Worm (Caenorhabditis elegans) whole organism, early embryonic: ENCODE measurements around the gene math-21.
"Not testable (repeated sequence)": the region's sequence is repeated elsewhere in the genome, so short reads cannot be mapped to it uniquely, and the experiment has no call there.

Experiments used
- B0310.2 ChIP-seq: sonication (generic microtip); optimal IDR thresholded peaks from 2 replicates; lab custom pipeline; 2016; ENCODE audit warnings: mild to moderate bottlenecking, missing genetic modification characterization, missing compliant biosample characterization
- F13C5.2 ChIP-seq: sonication (generic microtip); optimal IDR thresholded peaks from 2 replicates; lab custom pipeline; 2017; ENCODE audit warnings: mild to moderate bottlenecking, missing genetic modification characterization, inconsistent platforms, missing compliant biosample characterization
- aly-1 ChIP-seq: sonication (generic microtip); optimal IDR thresholded peaks from 2 replicates; lab custom pipeline; 2016; ENCODE audit warnings: missing genetic modification characterization, missing compliant biosample characterization
- ama-1 ChIP-seq: fragments of 150-350 bp; optimal IDR thresholded peaks from 2 replicates; lab custom pipeline; 2014
- ceh-13 ChIP-seq: fragments of 200-800 bp; sonication (Bioruptor generic); optimal IDR thresholded peaks from 2 replicates; lab custom pipeline; 2018; ENCODE audit warnings: mild to moderate bottlenecking, missing genetic modification characterization, missing compliant biosample characterization
- ceh-36 ChIP-seq: sonication (generic microtip); optimal IDR thresholded peaks from 2 replicates; lab custom pipeline; 2016; ENCODE audit warnings: missing genetic modification characterization, inconsistent platforms, missing compliant biosample characterization
- ets-7 ChIP-seq: sonication (generic microtip); optimal IDR thresholded peaks from 2 replicates; lab custom pipeline; 2016; ENCODE audit warnings: missing genotype, missing genetic modification characterization, missing compliant biosample characterization
- flt-1 ChIP-seq: fragments of 200-800 bp; sonication (Bioruptor generic); IDR thresholded peaks from 2 replicates; pipeline ENCODE4 v1.3.6; 2022; ENCODE audit warnings: missing genetic modification characterization, missing compliant biosample characterization
- hmbx-1 ChIP-seq: sonication (generic microtip); optimal IDR thresholded peaks from 2 replicates; lab custom pipeline; 2016; ENCODE audit warnings: mild to moderate bottlenecking, missing genetic modification characterization, missing compliant biosample characterization
- hmg-4 ChIP-seq: fragments of 200-800 bp; sonication (Bioruptor generic); optimal IDR thresholded peaks from 2 replicates; lab custom pipeline; 2018; ENCODE audit warnings: mild to moderate bottlenecking, missing genetic modification characterization, missing compliant biosample characterization
- hnd-1 ChIP-seq: sonication (generic microtip); optimal IDR thresholded peaks from 2 replicates; lab custom pipeline; 2016; ENCODE audit warnings: missing genetic modification characterization, missing compliant biosample characterization
- pes-1 ChIP-seq: fragments of 200-800 bp; sonication (Bioruptor generic); IDR thresholded peaks from 2 replicates; pipeline ENCODE4 v1.3.6; 2022; ENCODE audit warnings: missing genetic modification reagents, missing genetic modification characterization, missing compliant biosample characterization
- scrt-1 ChIP-seq: fragments of 200-800 bp; sonication (Bioruptor generic); IDR thresholded peaks from 2 replicates; pipeline ENCODE4 v1.3.6; 2022; ENCODE audit warnings: missing genetic modification characterization, missing compliant biosample characterization
- sea-1 ChIP-seq: fragments of 200-800 bp; sonication (Bioruptor generic); conservative IDR thresholded peaks from 2 replicates; pipeline ENCODE4 v1.3.6; 2022; ENCODE audit warnings: missing genetic modification characterization, missing compliant biosample characterization
- tbx-11 ChIP-seq: fragments of 200-800 bp; sonication (Bioruptor generic); IDR thresholded peaks from 2 replicates; pipeline ENCODE4 v1.3.6; 2022; ENCODE audit warnings: missing genetic modification characterization, missing compliant biosample characterization
- tbx-37 ChIP-seq: fragments of 200-800 bp; sonication (Bioruptor generic); conservative IDR thresholded peaks from 2 replicates; pipeline ENCODE4 v1.3.6; 2022; ENCODE audit warnings: missing genetic modification reagents, missing genetic modification characterization, missing compliant biosample characterization
- tra-4 ChIP-seq: sonication (generic microtip); optimal IDR thresholded peaks from 2 replicates; lab custom pipeline; 2017; ENCODE audit warnings: missing genetic modification characterization, missing compliant biosample characterization

math-21 gene

ce11 chrII:1995744-1996143, 1.9 kb downstream of the math-21 start:
- TF ChIP-seq hnd-1 (tag; lab: Kevin White, UChicago), result no peak
- TF ChIP-seq ceh-36 (tag; lab: Kevin White, UChicago), result no peak

- TF ChIP-seq tra-4 (tag; lab: Kevin White, UChicago), result no peak
- no peak for TF ChIP-seq tbx-37 (GFP tag; lab: Robert Waterston, UW)
- no peak for TF ChIP-seq F13C5.2
- TF ChIP-seq hmg-4, result no peak
- TF ChIP-seq tbx-11, result no peak
- TF ChIP-seq aly-1 (tag; lab: Kevin White, UChicago), result no peak
- no peak for TF ChIP-seq ceh-36 (tag; lab: Kevin White, UChicago)
- TF ChIP-seq ama-1 (lab: Kevin White, UChicago), result no peak
- TF ChIP-seq sea-1 (GFP tag; lab: Robert Waterston, UW), result no peak
- TF ChIP-seq ets-7, result no peak
- no peak for TF ChIP-seq ceh-13
- no peak for TF ChIP-seq scrt-1 (GFP tag; lab: Robert Waterston, UW)
- no peak for TF ChIP-seq B0310.2 (tag; lab: Kevin White, UChicago)
- TF ChIP-seq hmbx-1 (tag; lab: Kevin White, UChicago), result no peak
- no peak for TF ChIP-seq flt-1
- no peak for TF ChIP-seq hnd-1 (tag; lab: Kevin White, UChicago)
- TF ChIP-seq pes-1, result no peak
Measured at ce11 chrII:1996237-1996636, 2.4 kb downstream of the math-21 start, which contains the start of gene math-20. Gene math-20, plus strand, starts transcription at chrII:1996537.

ce11 chrII:1998561-1998960, 4.7 kb downstream of the math-21 start, which contains the start of gene math-19:
Gene math-19, plus strand, starts transcription at chrII:1998861.
- TF ChIP-seq aly-1 (tag; lab: Kevin White, UChicago); flt-1; tbx-37 (GFP tag; lab: Robert Waterston, UW): not testable (repeated sequence)

ce11 chrII:2000720-2001119, 6.9 kb downstream of the math-21 start, which contains the start of gene ceh-84:
Gene ceh-84, minus strand, starts transcription at chrII:2000820.
- not testable (repeated sequence) for TF ChIP-seq F13C5.2, ceh-13, ets-7

ce11 chrII:2011179-2011578, 17.3 kb downstream of the math-21 start:
- TF ChIP-seq ceh-13, result no peak
- no peak for TF ChIP-seq F13C5.2
- no peak for TF ChIP-seq hnd-1 (tag; lab: Kevin White, UChicago)
- no peak for TF ChIP-seq sea-1 (GFP tag; lab: Robert Waterston, UW)
- no peak for TF ChIP-seq tbx-37 (GFP tag; lab: Robert Waterston, UW)
- TF ChIP-seq tra-4 (tag; lab: Kevin White, UChicago), result no peak
- no peak for TF ChIP-seq pes-1
- no peak for TF ChIP-seq ama-1 (lab: Kevin White, UChicago)
- TF ChIP-seq aly-1 (tag; lab: Kevin White, UChicago), result no peak
- no peak for TF ChIP-seq tbx-11
- TF ChIP-seq B0310.2 (tag; lab: Kevin White, UChicago), result no peak
- TF ChIP-seq flt-1, result no peak
- no peak for TF ChIP-seq ceh-36 (tag; lab: Kevin White, UChicago)
- no peak for TF ChIP-seq ets-7

- TF ChIP-seq aly-1 (tag; lab: Kevin White, UChicago) (no peak), sea-1 (GFP tag; lab: Robert Waterston, UW) (no peak), ceh-36 (tag; lab: Kevin White, UChicago) (no peak), hnd-1 (tag; lab: Kevin White, UChicago) (no peak), ceh-13 (no peak), ets-7 (no peak), tbx-11 (no peak), pes-1 (no peak), ama-1 (lab: Kevin White, UChicago) (no peak), flt-1 (no peak), F13C5.2 (no peak), scrt-1 (GFP tag; lab: Robert Waterston, UW) (no peak), tra-4 (tag; lab: Kevin White, UChicago) (no peak), hmbx-1 (tag; lab: Kevin White, UChicago) (no peak), B0310.2 (tag; lab: Kevin White, UChicago) (no peak)
Measured at ce11 chrII:2012698-2013097, 18.9 kb downstream of the math-21 start, which contains the start of gene F59H6.15. Gene F59H6.15, plus strand, starts transcription at chrII:2012998.

- TF ChIP-seq ceh-36 (tag; lab: Kevin White, UChicago) (no peak), scrt-1 (GFP tag; lab: Robert Waterston, UW) (no peak), pes-1 (no peak), F13C5.2 (no peak), ama-1 (lab: Kevin White, UChicago) (no peak), hmbx-1 (tag; lab: Kevin White, UChicago) (no peak), ets-7 (no peak), B0310.2 (tag; lab: Kevin White, UChicago) (no peak), sea-1 (GFP tag; lab: Robert Waterston, UW) (no peak), tra-4 (tag; lab: Kevin White, UChicago) (no peak), hnd-1 (tag; lab: Kevin White, UChicago) (no peak), ceh-13 (no peak), aly-1 (tag; lab: Kevin White, UChicago) (no peak), flt-1 (no peak), tbx-11 (no peak), hmg-4 (no peak), tbx-37 (GFP tag; lab: Robert Waterston, UW) (no peak)
Measured at ce11 chrII:2013856-2014255, 20.0 kb downstream of the math-21 start.

ce11 chrII:2023514-2023913, 29.7 kb downstream of the math-21 start, which contains the start of gene cya-2:
Gene cya-2, minus strand, starts transcription at chrII:2023614.
- not testable (repeated sequence) for TF ChIP-seq hnd-1 (tag; lab: Kevin White, UChicago); ets-7; tbx-37 (GFP tag; lab: Robert Waterston, UW)
